Worm (Caenorhabditis elegans) whole organism, L4 larva: ENCODE results near the gene F14D7.14.

ENCODE experiments used
- D1046.2 ChIP-seq: fragments of 200-800 bp; sonication (Bioruptor generic); IDR thresholded peaks from 2 replicates; pipeline ENCODE4 v1.3.6; 2022; ENCODE audit warnings: missing genetic modification characterization, missing compliant biosample characterization
- F10B5.3 ChIP-seq: sonication (generic microtip); optimal IDR thresholded peaks from 2 replicates; lab custom pipeline; 2016; ENCODE audit warnings: mild to moderate bottlenecking, missing genetic modification characterization, missing compliant biosample characterization
- F26F4.8 ChIP-seq: fragments of 200-800 bp; sonication (Bioruptor generic); conservative IDR thresholded peaks from 2 replicates; pipeline ENCODE4 v1.3.6; 2022; ENCODE audit warnings: missing genetic modification characterization, missing compliant biosample characterization
- F37D6.2 ChIP-seq: sonication (generic microtip); optimal IDR thresholded peaks from 2 replicates; lab custom pipeline; 2016; ENCODE audit warnings: mild to moderate bottlenecking, missing genetic modification characterization, missing compliant biosample characterization
- F44E2.7 ChIP-seq: fragments of 200-800 bp; sonication (Bioruptor generic); IDR thresholded peaks from 2 replicates; pipeline ENCODE4 v2.1.2; 2022; ENCODE audit warnings: missing genetic modification characterization, missing compliant biosample characterization
- F49E8.2 ChIP-seq: sonication (generic microtip); optimal IDR thresholded peaks from 2 replicates; lab custom pipeline; 2016; ENCODE audit warnings: missing compliant biosample characterization, mild to moderate bottlenecking, missing genetic modification characterization, borderline replicate concordance
- R02D3.7 ChIP-seq: fragments of 150-350 bp; sonication (generic microtip); optimal IDR thresholded peaks from 3 replicates; lab custom pipeline; 2014; ENCODE audit warnings: missing biosample characterization, missing genetic modification characterization
- T20F7.1 ChIP-seq: fragments of 200-800 bp; sonication (Bioruptor generic); optimal IDR thresholded peaks from 2 replicates; lab custom pipeline; 2018; ENCODE audit warnings: mild to moderate bottlenecking, missing genetic modification characterization, missing compliant biosample characterization
- T26A8.4 ChIP-seq: fragments of 200-800 bp; sonication (Bioruptor generic); IDR thresholded peaks from 2 replicates; pipeline ENCODE4 v1.3.6; 2022; ENCODE audit warnings: missing genetic modification characterization, missing compliant biosample characterization
- Y48G9A.11 ChIP-seq: fragments of 200-800 bp; sonication (Bioruptor generic); IDR thresholded peaks from 2 replicates; pipeline ENCODE4 v1.3.6; 2022; ENCODE audit warnings: missing genetic modification reagents, missing genetic modification characterization, missing compliant biosample characterization
- Y5F2A.4 ChIP-seq: fragments of 200-800 bp; sonication (Bioruptor generic); optimal IDR thresholded peaks from 2 replicates; lab custom pipeline; 2018; ENCODE audit warnings: mild to moderate bottlenecking, missing genetic modification characterization, missing compliant biosample characterization
- Y75B8A.6 ChIP-seq: fragments of 200-800 bp; sonication (Bioruptor generic); IDR thresholded peaks from 2 replicates; pipeline ENCODE4 v1.3.6; 2022; ENCODE audit warnings: missing genetic modification reagents, missing genetic modification characterization, missing compliant biosample characterization
- ama-1 ChIP-seq: fragments of 150-350 bp; optimal IDR thresholded peaks from 2 replicates; lab custom pipeline; 2014; ENCODE audit warnings: inconsistent platforms, mixed read lengths
- ceh-20 ChIP-seq: fragments of 200-800 bp; sonication (Bioruptor generic); IDR thresholded peaks from 2 replicates; pipeline ENCODE4 v1.3.6; 2022; ENCODE audit warnings: missing genetic modification reagents, missing genetic modification characterization, missing compliant biosample characterization
- ceh-32 ChIP-seq: sonication (generic microtip); optimal IDR thresholded peaks from 2 replicates; lab custom pipeline; 2016; ENCODE audit warnings: mild to moderate bottlenecking, missing genetic modification characterization, missing compliant biosample characterization; ENCODE audit not compliant: poor library complexity
- cey-2 ChIP-seq: sonication (generic microtip); optimal IDR thresholded peaks from 3 replicates; lab custom pipeline; 2017; ENCODE audit warnings: missing genetic modification characterization, mild to moderate bottlenecking, missing compliant biosample characterization, antibody characterized with exemption, borderline replicate concordance; ENCODE audit not compliant: insufficient read depth
- dmd-8 ChIP-seq: fragments of 200-800 bp; sonication (Bioruptor generic); IDR thresholded peaks from 2 replicates; pipeline ENCODE4 v1.3.6; 2022; ENCODE audit warnings: missing genetic modification characterization, missing compliant biosample characterization
- dmd-9 ChIP-seq: fragments of 200-800 bp; sonication (Bioruptor generic); IDR thresholded peaks from 2 replicates; pipeline ENCODE4 v1.3.6; 2022; ENCODE audit warnings: missing genetic modification reagents, missing genetic modification characterization, missing compliant biosample characterization
- dpl-1 ChIP-seq: fragments of 150-350 bp; optimal IDR thresholded peaks from 2 replicates; lab custom pipeline; 2014; ENCODE audit warnings: missing biosample characterization, missing genetic modification reagents, missing genetic modification characterization
- fkh-10 ChIP-seq: fragments of 150-350 bp; optimal IDR thresholded peaks from 2 replicates; lab custom pipeline; 2014; ENCODE audit warnings: missing biosample characterization, missing genetic modification reagents, missing genetic modification characterization
- hmg-1.1 ChIP-seq: fragments of 200-800 bp; sonication (Bioruptor generic); IDR thresholded peaks from 2 replicates; pipeline ENCODE4 v1.3.6; 2022; ENCODE audit warnings: missing genetic modification reagents, missing genetic modification characterization, missing compliant biosample characterization
- lim-7 ChIP-seq: fragments of 200-800 bp; sonication (Bioruptor generic); IDR thresholded peaks from 2 replicates; pipeline ENCODE4 v1.3.6; 2022; ENCODE audit warnings: missing genetic modification characterization, missing compliant biosample characterization
- lin-13 ChIP-seq: fragments of 150-350 bp; optimal IDR thresholded peaks from 2 replicates; lab custom pipeline; 2014; ENCODE audit warnings: missing biosample characterization, missing genetic modification reagents, missing genetic modification characterization
- lin-15B ChIP-seq: fragments of 150-350 bp; sonication (generic microtip); optimal IDR thresholded peaks from 3 replicates; lab custom pipeline; 2014; ENCODE audit warnings: missing biosample characterization, missing genetic modification characterization
- lin-38 ChIP-seq: fragments of 200-800 bp; sonication (Bioruptor generic); IDR thresholded peaks from 2 replicates; pipeline ENCODE4 v1.3.6; 2022; ENCODE audit warnings: missing genetic modification reagents, missing genetic modification characterization, missing compliant biosample characterization
- lin-39 ChIP-seq: fragments of 150-350 bp; optimal IDR thresholded peaks from 2 replicates; lab custom pipeline; 2014; ENCODE audit warnings: missing biosample characterization, missing genetic modification reagents, missing genetic modification characterization
- mes-2 ChIP-seq: sonication (generic microtip); optimal IDR thresholded peaks from 2 replicates; lab custom pipeline; 2016; ENCODE audit warnings: missing genotype, mild to moderate bottlenecking, missing genetic modification characterization, missing compliant biosample characterization; ENCODE audit not compliant: poor library complexity, severe bottlenecking
- nhr-11 ChIP-seq: fragments of 150-350 bp; optimal IDR thresholded peaks from 2 replicates; lab custom pipeline; 2014; ENCODE audit warnings: missing biosample characterization, missing genetic modification characterization
- nhr-25 ChIP-seq: sonication (generic microtip); optimal IDR thresholded peaks from 2 replicates; lab custom pipeline; 2017; ENCODE audit warnings: missing genetic modification characterization, mild to moderate bottlenecking, missing compliant biosample characterization, antibody characterized with exemption, moderate library complexity, borderline replicate concordance; ENCODE audit not compliant: insufficient read depth
- nhr-41 ChIP-seq: fragments of 200-800 bp; sonication (Bioruptor generic); IDR thresholded peaks from 2 replicates; pipeline ENCODE4 v1.3.6; 2022; ENCODE audit warnings: missing genetic modification reagents, missing genetic modification characterization, missing compliant biosample characterization
- pqm-1 ChIP-seq: sonication (generic microtip); optimal IDR thresholded peaks from 2 replicates; lab custom pipeline; 2017; ENCODE audit warnings: missing biosample characterization, missing genetic modification characterization
- saeg-2 ChIP-seq: fragments of 200-800 bp; sonication (Bioruptor generic); IDR thresholded peaks from 2 replicates; pipeline ENCODE4 v1.3.6; 2022; ENCODE audit warnings: missing genetic modification reagents, missing genetic modification characterization, missing compliant biosample characterization
- sdz-12 ChIP-seq: fragments of 200-800 bp; sonication (Bioruptor generic); optimal IDR thresholded peaks from 2 replicates; lab custom pipeline; 2018; ENCODE audit warnings: mild to moderate bottlenecking, missing genetic modification characterization, missing compliant biosample characterization
- set-16 ChIP-seq: fragments of 200-800 bp; sonication (Bioruptor generic); IDR thresholded peaks from 2 replicates; pipeline ENCODE4 v1.3.6; 2022; ENCODE audit warnings: missing genetic modification reagents, missing genetic modification characterization, missing compliant biosample characterization
- skn-1 ChIP-seq: fragments of 150-350 bp; optimal IDR thresholded peaks from 2 replicates; lab custom pipeline; 2014; ENCODE audit warnings: missing biosample characterization, missing genetic modification characterization
- spr-3 ChIP-seq: fragments of 200-800 bp; sonication (Bioruptor generic); optimal IDR thresholded peaks from 2 replicates; lab custom pipeline; 2018; ENCODE audit warnings: mild to moderate bottlenecking, missing genetic modification characterization, missing compliant biosample characterization
- tag-97 ChIP-seq: fragments of 200-800 bp; sonication (Bioruptor generic); IDR thresholded peaks from 2 replicates; pipeline ENCODE4 v1.3.6; 2022; ENCODE audit warnings: missing genetic modification characterization, missing compliant biosample characterization
- unc-130 ChIP-seq: sonication (generic microtip); optimal IDR thresholded peaks from 2 replicates; lab custom pipeline; 2016; ENCODE audit warnings: missing genetic modification reagents, missing genetic modification characterization, missing compliant biosample characterization
- zag-1 ChIP-seq: fragments of 150-350 bp; optimal IDR thresholded peaks from 2 replicates; lab custom pipeline; 2014; ENCODE audit warnings: missing biosample characterization, missing genetic modification characterization
- zfp-2 ChIP-seq: sonication (generic microtip); optimal IDR thresholded peaks from 2 replicates; lab custom pipeline; 2016; ENCODE audit warnings: mild to moderate bottlenecking, missing genetic modification characterization, missing compliant biosample characterization
- zip-11 ChIP-seq: fragments of 200-800 bp; sonication (Bioruptor generic); IDR thresholded peaks from 2 replicates; pipeline ENCODE4 v1.3.6; 2022; ENCODE audit warnings: missing genetic modification characterization, missing compliant biosample characterization
- zip-2 ChIP-seq: fragments of 150-350 bp; optimal IDR thresholded peaks from 2 replicates; lab custom pipeline; 2014; ENCODE audit warnings: missing biosample characterization, missing genetic modification characterization
- ztf-11 ChIP-seq: fragments of 150-350 bp; optimal IDR thresholded peaks from 2 replicates; lab custom pipeline; 2014; ENCODE audit warnings: missing biosample characterization, missing genetic modification characterization

F14D7.14 gene

DNA sequence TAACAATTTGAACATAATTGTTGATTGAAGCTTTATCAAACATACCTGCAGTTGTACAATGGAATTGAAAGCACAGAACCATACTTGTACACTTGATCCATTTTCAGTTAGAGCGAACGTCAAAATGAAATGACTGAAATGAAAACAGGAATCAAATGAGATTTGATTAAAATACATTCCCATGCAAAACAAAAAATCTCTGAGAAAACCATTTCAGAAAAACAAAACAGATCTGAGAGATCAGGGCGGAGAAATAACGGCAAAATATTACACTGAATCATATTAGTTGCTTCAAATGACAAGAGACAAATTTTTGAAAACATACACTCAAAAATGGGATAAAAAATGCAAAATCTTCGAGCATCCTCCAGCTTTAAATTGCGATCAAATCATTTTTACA lies 30.0 kb upstream of the F14D7.14 start, which contains the start of gene srt-33:
TSS of gene srt-33 (minus strand) at position 101 of the 400 bp plus-strand sequence.
- no peak for TF ChIP-seq fkh-10 (GFP tag; lab: Kevin White, UChicago)
- no peak for TF ChIP-seq ztf-11
- no peak for TF ChIP-seq mes-2 (tag; lab: Kevin White, UChicago)
- no peak for TF ChIP-seq R02D3.7
- TF ChIP-seq Y48G9A.11 (GFP tag; lab: Robert Waterston, UW): no peak
- no peak for TF ChIP-seq lin-15B (tag; lab: Kevin White, UChicago)

DNA sequence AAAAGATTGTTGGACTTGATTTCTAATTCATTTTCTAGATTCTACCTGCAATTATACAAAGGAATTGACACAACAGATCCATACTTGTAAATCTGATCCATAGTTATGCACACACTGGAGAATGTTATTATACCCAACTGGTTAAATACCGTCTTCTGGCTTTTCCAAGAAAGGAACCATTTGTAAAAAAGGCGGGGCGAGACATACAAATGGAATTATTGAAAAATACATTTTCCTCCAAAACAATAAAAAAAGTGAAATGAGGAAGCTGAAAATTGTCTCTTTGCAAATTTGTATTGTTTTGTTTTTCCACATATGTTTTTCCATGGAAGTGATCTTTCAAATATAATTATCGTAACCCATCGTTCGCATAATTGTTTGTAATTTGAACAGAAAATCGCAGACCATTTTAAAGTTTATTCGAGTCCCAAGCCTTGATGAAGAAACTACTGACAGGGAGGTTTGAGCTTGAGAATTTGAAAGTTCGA lies 27.5 kb upstream of the F14D7.14 start, which contains the start of the genes srt-74 and F40G12.9:
TSS of gene srt-74 (minus strand) at position 101 of the 488 bp plus-strand sequence.
TSS of gene F40G12.9 (plus strand) at position 438 of the 488 bp plus-strand sequence.
- no peak for TF ChIP-seq T20F7.1
- no peak for TF ChIP-seq spr-3
- no peak for TF ChIP-seq set-16 (GFP tag; lab: Robert Waterston, UW)
- TF ChIP-seq cey-2 (tag; lab: Kevin White, UChicago): no peak
- TF ChIP-seq Y5F2A.4 (GFP tag; lab: Kevin White, UChicago): no peak
- no peak for TF ChIP-seq nhr-11 (tag; lab: Kevin White, UChicago)
- no peak for TF ChIP-seq fkh-10 (GFP tag; lab: Kevin White, UChicago)
- TF ChIP-seq F37D6.2: no peak
- TF ChIP-seq lin-13: no peak
- TF ChIP-seq T26A8.4 (GFP tag; lab: Robert Waterston, UW): no peak
- no peak for TF ChIP-seq nhr-25 (tag; lab: Kevin White, UChicago)
- TF ChIP-seq lin-39 (tag; lab: Kevin White, UChicago): no peak
- no peak for TF ChIP-seq tag-97
- TF ChIP-seq unc-130 (GFP tag; lab: Kevin White, UChicago): no peak
- TF ChIP-seq nhr-41 (GFP tag; lab: Robert Waterston, UW): no peak
- no peak for TF ChIP-seq F44E2.7 (GFP tag; lab: Robert Waterston, UW)
- no peak for TF ChIP-seq ceh-32 (tag; lab: Kevin White, UChicago)
- TF ChIP-seq, all 104 proteins: peak for 0

DNA sequence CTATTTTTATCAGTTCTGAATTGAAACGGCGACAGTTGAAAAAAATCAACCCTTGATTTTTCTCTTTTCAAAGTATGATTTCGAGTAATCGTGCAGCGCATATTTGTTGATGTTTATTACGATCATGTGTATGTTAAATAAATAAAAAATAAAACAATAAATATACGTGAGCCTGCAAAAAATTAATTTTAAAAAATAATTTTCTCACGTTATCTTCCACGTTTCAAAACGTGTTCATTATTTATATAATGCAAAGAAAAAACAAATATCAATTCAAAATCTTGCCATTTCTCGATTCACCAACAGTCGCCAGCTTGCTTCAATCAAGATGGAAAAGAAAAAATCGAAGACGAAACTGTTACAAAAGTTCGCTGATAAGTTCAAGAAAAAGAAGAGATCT lies 26.5 kb upstream of the F14D7.14 start, which contains the start of gene F40G12.10:
TSS of gene F40G12.10 (plus strand) at position 301 of the 400 bp plus-strand sequence.
- TF ChIP-seq lin-15B (tag; lab: Kevin White, UChicago): no peak
- no peak for TF ChIP-seq hmg-1.1
- TF ChIP-seq dmd-8 (GFP tag; lab: Robert Waterston, UW): no peak
- TF ChIP-seq zfp-2 (tag; lab: Kevin White, UChicago): no peak
- no peak for TF ChIP-seq F49E8.2 (tag; lab: Kevin White, UChicago)
- TF ChIP-seq sdz-12: no peak
- TF ChIP-seq set-16 (GFP tag; lab: Robert Waterston, UW): no peak
- TF ChIP-seq dmd-9 (GFP tag; lab: Robert Waterston, UW): no peak
- no peak for TF ChIP-seq F10B5.3 (tag; lab: Kevin White, UChicago)
- TF ChIP-seq zip-11: no peak
- no peak for TF ChIP-seq pqm-1 (tag; lab: Kevin White, UChicago)
- TF ChIP-seq ama-1 (lab: Kevin White, UChicago): no peak
- no peak for TF ChIP-seq tag-97
- TF ChIP-seq skn-1 (tag; lab: Kevin White, UChicago): no peak
- TF ChIP-seq zag-1: no peak
- TF ChIP-seq Y75B8A.6 (GFP tag; lab: Robert Waterston, UW): no peak
- no peak for TF ChIP-seq lim-7 (GFP tag; lab: Robert Waterston, UW)

DNA sequence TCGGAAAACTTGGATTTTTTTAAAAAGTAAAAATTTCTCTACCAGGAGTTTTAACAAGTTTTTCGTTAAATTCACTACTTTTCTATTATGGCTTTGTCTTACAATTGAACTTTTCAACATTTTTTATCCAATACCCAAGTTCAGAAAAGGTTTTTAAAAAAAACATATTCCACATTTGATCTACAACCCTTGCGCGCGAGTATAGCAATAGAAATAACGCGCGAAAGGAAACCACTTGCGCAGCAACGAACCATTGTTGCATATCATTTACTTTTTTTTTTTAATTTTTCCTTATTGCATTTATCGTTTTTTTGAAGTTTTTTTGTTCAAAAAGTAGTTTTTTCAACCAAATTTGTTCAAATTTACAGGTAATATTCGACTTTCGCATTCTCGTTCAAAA lies 23.9 kb upstream of the F14D7.14 start, which contains the start of gene F40G12.11:
TSS of gene F40G12.11 (plus strand) at position 369 of the 400 bp plus-strand sequence.
- TF ChIP-seq F44E2.7 (GFP tag; lab: Robert Waterston, UW): no peak
- TF ChIP-seq D1046.2 (GFP tag; lab: Robert Waterston, UW): no peak
- no peak for TF ChIP-seq lin-38 (GFP tag; lab: Robert Waterston, UW)
- no peak for TF ChIP-seq saeg-2 (GFP tag; lab: Robert Waterston, UW)
- TF ChIP-seq F26F4.8 (GFP tag; lab: Robert Waterston, UW): no peak
- no peak for TF ChIP-seq ceh-20 (GFP tag; lab: Robert Waterston, UW)
- no peak for TF ChIP-seq zip-2 (tag; lab: Kevin White, UChicago)
- no peak for TF ChIP-seq dpl-1 (GFP tag; lab: Kevin White, UChicago)
- no peak for TF ChIP-seq sdz-12
- TF ChIP-seq, all 104 proteins: peak for 0
